Worm (Caenorhabditis elegans): ENCODE measurements around the gene F28A10.4.

Gene F28A10.4

ce11 chrII:872993-873787 lies 29.1 kb downstream of the F28A10.4 start, which contains the start of gene alg-2:
Gene alg-2, plus strand, starts transcription at chrII:873212.
- TF ChIP-seq elt-2 (tag; optimal IDR thresholded peaks at IDR 0.05) (peak; percentile 31), ceh-9 (tag; optimal IDR thresholded peaks at IDR 0.05) (no peak), lin-39 (tag; optimal IDR thresholded peaks at IDR 0.05) (peak; percentile 4), nhr-25 (tag; optimal IDR thresholded peaks at IDR 0.05) (no peak), lsy-12 (tag; optimal IDR thresholded peaks at IDR 0.05) (no peak), lin-15B (tag; optimal IDR thresholded peaks at IDR 0.05) (peak; percentile 54), ZK546.5 (tag; optimal IDR thresholded peaks at IDR 0.05) (no peak), fkh-10 (GFP tag; optimal IDR thresholded peaks at IDR 0.05) (no peak), snpc-4 (tag; optimal IDR thresholded peaks at IDR 0.05) (peak; percentile 73), elt-1 (tag; optimal IDR thresholded peaks at IDR 0.05) (peak; percentile 6), pha-4 (tag; optimal IDR thresholded peaks at IDR 0.05) (peak; percentile 44), tbx-2 (tag; optimal IDR thresholded peaks at IDR 0.05) (no peak), nhr-43 (tag; optimal IDR thresholded peaks at IDR 0.05; ENCODE audit: poor library complexity, severe bottlenecking) (no peak), unc-39 (tag; optimal IDR thresholded peaks at IDR 0.05) (no peak), pqm-1 (tag; optimal IDR thresholded peaks at IDR 0.05) (peak; percentile 10), nhr-77 (tag; optimal IDR thresholded peaks at IDR 0.05) (no peak)

- TF ChIP-seq ceh-28 (tag; optimal IDR thresholded peaks at IDR 0.05) (no peak), ceh-9 (tag; optimal IDR thresholded peaks at IDR 0.05) (no peak), nhr-67 (tag; optimal IDR thresholded peaks at IDR 0.05) (no peak), skn-1 (tag; optimal IDR thresholded peaks at IDR 0.05) (no peak), elt-2 (tag; optimal IDR thresholded peaks at IDR 0.05) (no peak), elt-3 (tag; optimal IDR thresholded peaks at IDR 0.05) (no peak), zag-1 (tag; optimal IDR thresholded peaks at IDR 0.05) (no peak), sea-2 (GFP tag; optimal IDR thresholded peaks at IDR 0.05) (no peak)
Measured at ce11 chrII:875739-876138, 31.7 kb downstream of the F28A10.4 start.

- TF ChIP-seq snpc-4 (tag; optimal IDR thresholded peaks at IDR 0.05) = peak; percentile 23
- no peak for TF ChIP-seq unc-39 (tag; optimal IDR thresholded peaks at IDR 0.05)
- TF ChIP-seq pqm-1 (tag; optimal IDR thresholded peaks at IDR 0.05) = peak; percentile 46
- TF ChIP-seq elt-2 (tag; optimal IDR thresholded peaks at IDR 0.05) = peak; percentile 87
- no peak for TF ChIP-seq egl-5 (tag; optimal IDR thresholded peaks at IDR 0.05)
Measured at ce11 chrII:880666-881226, 36.7 kb downstream of the F28A10.4 start.

- TF ChIP-seq skn-1 (tag; optimal IDR thresholded peaks at IDR 0.05) (no peak), pha-4 (tag; optimal IDR thresholded peaks at IDR 0.05) (peak; percentile 2), elt-2 (tag; optimal IDR thresholded peaks at IDR 0.05) (peak; percentile 73)
Measured at ce11 chrII:884204-884603, 40.1 kb downstream of the F28A10.4 start.

- no peak for TF ChIP-seq tbx-2 (tag; optimal IDR thresholded peaks at IDR 0.05)
- TF ChIP-seq ZK546.5 (tag; optimal IDR thresholded peaks at IDR 0.05) = no peak
- TF ChIP-seq nhr-237 (tag; optimal IDR thresholded peaks at IDR 0.05) = no peak
- TF ChIP-seq fkh-2 (tag; optimal IDR thresholded peaks at IDR 0.05) = no peak
- TF ChIP-seq pqm-1 (tag; optimal IDR thresholded peaks at IDR 0.05) = peak; percentile 13
- TF ChIP-seq elt-2 (tag; optimal IDR thresholded peaks at IDR 0.05) = peak; percentile 75
- TF ChIP-seq pha-4 (tag; optimal IDR thresholded peaks at IDR 0.05) = peak; percentile 36
- TF ChIP-seq fkh-10 (GFP tag; optimal IDR thresholded peaks at IDR 0.05) = no peak
Measured at ce11 chrII:888024-888423, 44.0 kb downstream of the F28A10.4 start, which contains the start of gene T07D3.4. Gene T07D3.4, plus strand, starts transcription at chrII:888309.

Data from whole organism, L3 larva.